Worm (Caenorhabditis elegans) whole organism, L2 larva: ENCODE measurements around the gene C45B11.6.

ENCODE experiments used
- R02D3.7 ChIP-seq: fragments of 150-350 bp; optimal IDR thresholded peaks from 2 replicates; lab custom pipeline; 2014; ENCODE audit warnings: missing biosample characterization, missing genetic modification characterization
- blmp-1 ChIP-seq: sonication (generic microtip); optimal IDR thresholded peaks from 2 replicates; lab custom pipeline; 2017; ENCODE audit warnings: missing genetic modification characterization, mild to moderate bottlenecking, missing compliant biosample characterization, antibody characterized with exemption, moderate library complexity; ENCODE audit not compliant: insufficient read depth
- ceh-16 ChIP-seq: fragments of 150-350 bp; optimal IDR thresholded peaks from 2 replicates; lab custom pipeline; 2014; ENCODE audit warnings: missing biosample characterization, missing genetic modification characterization
- ceh-82 ChIP-seq: fragments of 150-350 bp; optimal IDR thresholded peaks from 2 replicates; lab custom pipeline; 2014; ENCODE audit warnings: missing biosample characterization, missing genetic modification characterization
- lin-13 ChIP-seq: fragments of 150-350 bp; optimal IDR thresholded peaks from 2 replicates; lab custom pipeline; 2014; ENCODE audit warnings: missing biosample characterization, missing genetic modification reagents, missing genetic modification characterization
- lsy-2 ChIP-seq, 2 experiments: fragments of 150-350 bp in 1 of 2; sonication (generic microtip) in 1 of 2; optimal IDR thresholded peaks; 2 replicates each; lab custom pipeline; 2014 to 2017; ENCODE audit warnings: missing biosample characterization in 2 of 2, missing genetic modification characterization in 2 of 2
- mab-5 ChIP-seq: fragments of 150-350 bp; optimal IDR thresholded peaks from 2 replicates; lab custom pipeline; 2014; ENCODE audit warnings: missing biosample characterization, missing genetic modification characterization
- nhr-11 ChIP-seq: fragments of 150-350 bp; optimal IDR thresholded peaks from 2 replicates; lab custom pipeline; 2014; ENCODE audit warnings: missing biosample characterization, missing genetic modification characterization
- nhr-12 ChIP-seq: fragments of 150-350 bp; optimal IDR thresholded peaks from 2 replicates; lab custom pipeline; 2014; ENCODE audit warnings: missing biosample characterization, missing genetic modification characterization
- nhr-6 ChIP-seq: fragments of 150-350 bp; optimal IDR thresholded peaks from 2 replicates; lab custom pipeline; 2014; ENCODE audit warnings: missing biosample characterization, missing genetic modification characterization
- snpc-4 ChIP-seq: fragments of 150-350 bp; optimal IDR thresholded peaks from 2 replicates; lab custom pipeline; 2014; ENCODE audit warnings: missing biosample characterization, missing genetic modification characterization
- unc-39 ChIP-seq: fragments of 150-350 bp; optimal IDR thresholded peaks from 2 replicates; lab custom pipeline; 2014; ENCODE audit warnings: missing biosample characterization, missing genetic modification characterization
- unc-62 ChIP-seq: fragments of 150-350 bp; optimal IDR thresholded peaks from 2 replicates; lab custom pipeline; 2014; ENCODE audit warnings: missing biosample characterization, missing genetic modification reagents, missing genetic modification characterization

ce11 chrV:11013179-11013578, 30.7 kb upstream of the C45B11.6 start:
- no peak for TF ChIP-seq nhr-11 (tag; lab: Kevin White, UChicago)
- no peak for TF ChIP-seq unc-39
- no peak for TF ChIP-seq ceh-82
- no peak for TF ChIP-seq R02D3.7 (tag; lab: Kevin White, UChicago)
- no peak for TF ChIP-seq snpc-4
- no peak for TF ChIP-seq blmp-1
- TF ChIP-seq nhr-12 (tag; lab: Kevin White, UChicago) = no peak
- TF ChIP-seq lin-13 (GFP tag; lab: Kevin White, UChicago) = no peak
- TF ChIP-seq lsy-2 (tag; optimal IDR thresholded peaks at IDR 0.05; lab: Kevin White, UChicago) = no peak
- no peak for TF ChIP-seq nhr-6 (tag; lab: Kevin White, UChicago)
- no peak for TF ChIP-seq unc-62 (GFP tag; lab: Kevin White, UChicago)
- TF ChIP-seq ceh-16 (tag; lab: Kevin White, UChicago) = no peak
- no peak for TF ChIP-seq mab-5 (tag; lab: Kevin White, UChicago)
